Worm (Caenorhabditis elegans) whole organism, mixed stage, embryonic: ENCODE data around the gene C36C5.15.

Experiments
- M03D4.4 ChIP-seq: sonication (generic microtip); optimal IDR thresholded peaks from 2 replicates; lab custom pipeline; 2017; ENCODE audit warnings: mild to moderate bottlenecking, missing genetic modification characterization, missing compliant biosample characterization
- bed-3 ChIP-seq: fragments of 200-800 bp; sonication (Bioruptor generic); optimal IDR thresholded peaks from 3 replicates; lab custom pipeline; 2018; ENCODE audit warnings: mild to moderate bottlenecking, missing genetic modification characterization, moderate library complexity, missing compliant biosample characterization
- blmp-1 ChIP-seq: fragments of 150-350 bp; optimal IDR thresholded peaks from 2 replicates; lab custom pipeline; 2014; ENCODE audit warnings: missing biosample characterization, missing genetic modification characterization
- ceh-39 ChIP-seq: fragments of 150-350 bp; optimal IDR thresholded peaks from 2 replicates; lab custom pipeline; 2014; ENCODE audit warnings: missing biosample characterization, missing genetic modification characterization
- ceh-43 ChIP-seq: fragments of 200-800 bp; sonication (Bioruptor generic); optimal IDR thresholded peaks from 2 replicates; lab custom pipeline; 2018; ENCODE audit warnings: mild to moderate bottlenecking, missing genetic modification characterization, moderate library complexity, missing compliant biosample characterization
- ceh-83 ChIP-seq: fragments of 200-800 bp; sonication (Bioruptor generic); optimal IDR thresholded peaks from 2 replicates; lab custom pipeline; 2018; ENCODE audit warnings: mild to moderate bottlenecking, missing genetic modification characterization, missing compliant biosample characterization
- ces-1 ChIP-seq: fragments of 150-350 bp; optimal IDR thresholded peaks from 2 replicates; lab custom pipeline; 2014; ENCODE audit warnings: missing biosample characterization, missing genetic modification reagents, missing genetic modification characterization
- cnd-1 ChIP-seq: fragments of 200-800 bp; sonication (Bioruptor generic); optimal IDR thresholded peaks from 2 replicates; lab custom pipeline; 2018; ENCODE audit warnings: mild to moderate bottlenecking, missing genetic modification characterization, missing compliant biosample characterization
- elt-1 ChIP-seq: sonication (generic microtip); optimal IDR thresholded peaks from 2 replicates; lab custom pipeline; 2017; ENCODE audit warnings: missing genetic modification characterization, mild to moderate bottlenecking, missing compliant biosample characterization, antibody characterized with exemption, moderate library complexity, borderline replicate concordance; ENCODE audit not compliant: insufficient read depth
- elt-3 ChIP-seq: fragments of 150-350 bp; optimal IDR thresholded peaks from 2 replicates; lab custom pipeline; 2014; ENCODE audit warnings: missing biosample characterization, missing genetic modification characterization
- flh-1 ChIP-seq: fragments of 200-800 bp; sonication (Bioruptor generic); optimal IDR thresholded peaks from 2 replicates; lab custom pipeline; 2018; ENCODE audit warnings: mild to moderate bottlenecking, missing genetic modification characterization, moderate library complexity, missing compliant biosample characterization
- ham-2 ChIP-seq: fragments of 200-800 bp; sonication (Bioruptor generic); optimal IDR thresholded peaks from 2 replicates; lab custom pipeline; 2018; ENCODE audit warnings: mild to moderate bottlenecking, missing genetic modification characterization, missing compliant biosample characterization
- hlh-1 ChIP-seq: fragments of 150-350 bp; optimal IDR thresholded peaks from 2 replicates; lab custom pipeline; 2014; ENCODE audit warnings: missing biosample characterization, missing genetic modification reagents, missing genetic modification characterization
- lin-13 ChIP-seq: fragments of 150-350 bp; optimal IDR thresholded peaks from 2 replicates; lab custom pipeline; 2014; ENCODE audit warnings: missing biosample characterization, missing genetic modification characterization
- lin-32 ChIP-seq: fragments of 200-800 bp; sonication (Bioruptor generic); optimal IDR thresholded peaks from 2 replicates; lab custom pipeline; 2018; ENCODE audit warnings: mild to moderate bottlenecking, missing genetic modification characterization, missing compliant biosample characterization
- mep-1 ChIP-seq: fragments of 150-350 bp; optimal IDR thresholded peaks from 2 replicates; lab custom pipeline; 2017; ENCODE audit warnings: missing biosample characterization, missing genetic modification reagents, missing genetic modification characterization, inconsistent platforms
- mls-2 ChIP-seq: sonication (generic microtip); optimal IDR thresholded peaks from 2 replicates; lab custom pipeline; 2016; ENCODE audit warnings: mild to moderate bottlenecking, missing genetic modification characterization, moderate library complexity, missing compliant biosample characterization
- nhr-12 ChIP-seq: fragments of 150-350 bp; optimal IDR thresholded peaks from 2 replicates; lab custom pipeline; 2014; ENCODE audit warnings: missing biosample characterization, missing genetic modification characterization
- nhr-2 ChIP-seq: fragments of 150-350 bp; optimal IDR thresholded peaks from 2 replicates; lab custom pipeline; 2014; ENCODE audit warnings: missing biosample characterization, missing genetic modification characterization
- nhr-237 ChIP-seq: fragments of 150-350 bp; optimal IDR thresholded peaks from 2 replicates; lab custom pipeline; 2014; ENCODE audit warnings: missing biosample characterization, missing genetic modification characterization
- nhr-28 ChIP-seq: fragments of 150-350 bp; optimal IDR thresholded peaks from 2 replicates; lab custom pipeline; 2014; ENCODE audit warnings: missing biosample characterization, missing genetic modification characterization
- nhr-76 ChIP-seq: sonication (generic microtip); optimal IDR thresholded peaks from 2 replicates; lab custom pipeline; 2017; ENCODE audit warnings: missing biosample characterization, missing genetic modification characterization
- pha-4 ChIP-seq: fragments of 150-350 bp; optimal IDR thresholded peaks from 2 replicates; lab custom pipeline; 2018; ENCODE audit warnings: missing biosample characterization, missing genetic modification reagents, missing genetic modification characterization
- tbx-8 ChIP-seq: fragments of 200-800 bp; sonication (Bioruptor generic); optimal IDR thresholded peaks from 2 replicates; lab custom pipeline; 2018; ENCODE audit warnings: mild to moderate bottlenecking, missing genetic modification characterization, moderate library complexity, missing compliant biosample characterization
- unc-120 ChIP-seq: sonication (generic microtip); optimal IDR thresholded peaks from 2 replicates; lab custom pipeline; 2017; ENCODE audit warnings: missing genetic modification characterization, missing compliant biosample characterization; ENCODE audit not compliant: poor library complexity, severe bottlenecking
- unc-39 ChIP-seq: fragments of 150-350 bp; optimal IDR thresholded peaks from 2 replicates; lab custom pipeline; 2014; ENCODE audit warnings: missing biosample characterization, missing genetic modification characterization
- unc-62 ChIP-seq: fragments of 150-350 bp; optimal IDR thresholded peaks from 2 replicates; lab custom pipeline; 2014; ENCODE audit warnings: missing biosample characterization, missing genetic modification reagents, missing genetic modification characterization
- zip-8 ChIP-seq: fragments of 150-350 bp; optimal IDR thresholded peaks from 2 replicates; lab custom pipeline; 2014; ENCODE audit warnings: missing biosample characterization, missing genetic modification characterization
- ztf-11 ChIP-seq: fragments of 150-350 bp; optimal IDR thresholded peaks from 2 replicates; lab custom pipeline; 2014; ENCODE audit warnings: missing biosample characterization, missing genetic modification characterization

Gene C36C5.15

ce11 chrV:3151862-3152261 lies 16.7 kb downstream of the C36C5.15 start, which contains the start of gene srab-6:
srab-6 (minus strand) TSS chrV:3151962.
- no peak for TF ChIP-seq M03D4.4 (tag; lab: Kevin White, UChicago)
- TF ChIP-seq ceh-83 (GFP tag; lab: Kevin White, UChicago), result no peak
- TF ChIP-seq nhr-12, result no peak
- no peak for TF ChIP-seq hlh-1 (tag; lab: Kevin White, UChicago)
- no peak for TF ChIP-seq cnd-1 (tag; lab: Kevin White, UChicago)
- TF ChIP-seq bed-3 (GFP tag; lab: Kevin White, UChicago), result no peak
- no peak for TF ChIP-seq nhr-237 (tag; lab: Kevin White, UChicago)
- no peak for TF ChIP-seq pha-4 (tag; lab: Kevin White, UChicago)
- TF ChIP-seq elt-1 (tag; lab: Kevin White, UChicago), result no peak
- no peak for TF ChIP-seq ceh-43 (GFP tag; lab: Kevin White, UChicago)
- no peak for TF ChIP-seq nhr-2 (tag; lab: Kevin White, UChicago)
- TF ChIP-seq lin-32 (GFP tag; lab: Kevin White, UChicago), result no peak
- no peak for TF ChIP-seq ztf-11 (tag; lab: Kevin White, UChicago)
- no peak for TF ChIP-seq flh-1
- no peak for TF ChIP-seq unc-39 (tag; lab: Kevin White, UChicago)
- TF ChIP-seq ces-1 (GFP tag; lab: Kevin White, UChicago), result no peak
- no peak for TF ChIP-seq unc-120 (tag; lab: Kevin White, UChicago)
- no peak for TF ChIP-seq mls-2
- no peak for TF ChIP-seq nhr-28 (tag; lab: Kevin White, UChicago)
- TF ChIP-seq, all 35 proteins: peak for 0

ce11 chrV:3149910-3150428 lies 18.6 kb downstream of the C36C5.15 start:
- TF ChIP-seq nhr-76 (tag; lab: Kevin White, UChicago) (no peak), tbx-8 (GFP tag; lab: Kevin White, UChicago) (no peak), lin-32 (GFP tag; lab: Kevin White, UChicago) (no peak), flh-1 (no peak), nhr-12 (no peak), blmp-1 (tag; lab: Kevin White, UChicago) (no peak), ceh-83 (GFP tag; lab: Kevin White, UChicago) (no peak), cnd-1 (tag; lab: Kevin White, UChicago) (no peak)

- TF ChIP-seq mep-1 (tag; lab: Kevin White, UChicago), result no peak
- no peak for TF ChIP-seq unc-62 (GFP tag; lab: Kevin White, UChicago)
- TF ChIP-seq ham-2 (GFP tag; lab: Kevin White, UChicago), result no peak
- TF ChIP-seq ceh-43 (GFP tag; lab: Kevin White, UChicago), result no peak
- TF ChIP-seq ceh-39, result no peak
- no peak for TF ChIP-seq nhr-76 (tag; lab: Kevin White, UChicago)
- TF ChIP-seq lin-32 (GFP tag; lab: Kevin White, UChicago), result no peak
Measured at ce11 chrV:3146932-3147331, 21.6 kb downstream of the C36C5.15 start, which contains the start of gene srab-11. srab-11 (minus strand) TSS chrV:3147032.

- TF ChIP-seq ceh-39 (no peak), ces-1 (GFP tag; lab: Kevin White, UChicago) (no peak), lin-13 (tag; lab: Kevin White, UChicago) (no peak), elt-1 (tag; lab: Kevin White, UChicago) (no peak), elt-3 (tag; lab: Kevin White, UChicago) (no peak), nhr-28 (tag; lab: Kevin White, UChicago) (no peak)
Measured at ce11 chrV:3145241-3145640, 23.3 kb downstream of the C36C5.15 start.

- no peak for TF ChIP-seq nhr-12
- no peak for TF ChIP-seq unc-39 (tag; lab: Kevin White, UChicago)
- TF ChIP-seq ceh-39, result no peak
- TF ChIP-seq zip-8, result no peak
- no peak for TF ChIP-seq lin-32 (GFP tag; lab: Kevin White, UChicago)
- TF ChIP-seq blmp-1 (tag; lab: Kevin White, UChicago), result no peak
- TF ChIP-seq, all 35 proteins: peak for 0
Measured at ce11 chrV:3144494-3144893, 24.1 kb downstream of the C36C5.15 start, which contains the start of gene srab-10. srab-10 (minus strand) TSS chrV:3144594.
